Fruit fly (Drosophila melanogaster): ENCODE data around the gene tay.

DNA sequence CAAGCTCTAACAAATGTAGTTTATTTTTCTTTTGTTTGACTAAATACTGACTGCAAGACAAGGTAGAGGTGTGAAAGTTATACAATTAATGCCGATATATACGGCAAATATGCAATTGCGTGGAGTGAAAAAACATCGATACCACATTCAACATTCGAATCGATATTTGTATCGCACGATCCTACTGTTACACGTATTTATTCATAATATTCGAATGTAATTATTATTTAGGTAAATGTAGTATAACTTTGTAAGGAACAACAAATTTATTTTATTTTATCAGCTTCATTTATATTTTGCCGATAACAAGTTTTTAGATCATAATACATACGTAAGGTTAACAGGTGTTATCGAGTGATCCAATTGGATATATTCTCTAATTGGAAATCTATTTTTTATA is 51.7 kb downstream of the tay start, which contains the start of gene Chc:
- TF ChIP-seq CTCF (optimal IDR thresholded peaks at IDR 0.05), result no peak
- TF ChIP-seq CG8478 (optimal IDR thresholded peaks at IDR 0.05), result no peak
